Worm (Caenorhabditis elegans) whole organism, late embryonic: Measurements from ENCODE around the gene Y73B6BL.289.

Experiments used
- ahr-1 ChIP-seq: sonication (generic microtip); optimal IDR thresholded peaks from 2 replicates; lab custom pipeline; 2016; ENCODE audit warnings: missing genetic modification characterization, missing compliant biosample characterization
- ama-1 ChIP-seq: fragments of 150-350 bp; optimal IDR thresholded peaks from 2 replicates; lab custom pipeline; 2014
- ceh-30 ChIP-seq: fragments of 150-350 bp; optimal IDR thresholded peaks from 2 replicates; lab custom pipeline; 2014; ENCODE audit warnings: missing biosample characterization, missing genetic modification characterization
- ceh-48 ChIP-seq: sonication (generic microtip); optimal IDR thresholded peaks from 2 replicates; lab custom pipeline; 2016; ENCODE audit warnings: missing genetic modification characterization, inconsistent platforms, missing compliant biosample characterization
- eyg-1 ChIP-seq: sonication (generic microtip); optimal IDR thresholded peaks from 2 replicates; lab custom pipeline; 2016; ENCODE audit warnings: missing genotype, missing genetic modification characterization, missing compliant biosample characterization
- fkh-10 ChIP-seq: fragments of 150-350 bp; optimal IDR thresholded peaks from 2 replicates; lab custom pipeline; 2014; ENCODE audit warnings: missing biosample characterization, missing genetic modification reagents, missing genetic modification characterization
- nhr-11 ChIP-seq: fragments of 150-350 bp; optimal IDR thresholded peaks from 2 replicates; lab custom pipeline; 2014; ENCODE audit warnings: missing biosample characterization, missing genetic modification characterization
- npax-4 ChIP-seq: sonication (generic microtip); optimal IDR thresholded peaks from 2 replicates; lab custom pipeline; 2016; ENCODE audit warnings: missing genetic modification characterization, missing compliant biosample characterization
- pha-4 ChIP-seq: fragments of 150-350 bp; optimal IDR thresholded peaks from 2 replicates; lab custom pipeline; 2018; ENCODE audit warnings: missing biosample characterization, missing genetic modification reagents, missing genetic modification characterization
- tbx-2 ChIP-seq: sonication (generic microtip); optimal IDR thresholded peaks from 2 replicates; lab custom pipeline; 2016; ENCODE audit warnings: missing genetic modification characterization, missing compliant biosample characterization
- tbx-7 ChIP-seq: sonication (generic microtip); optimal IDR thresholded peaks from 2 replicates; lab custom pipeline; 2016; ENCODE audit warnings: missing genotype, missing genetic modification characterization, missing compliant biosample characterization

ce11 chrIV:6328198-6328597 lies 19.1 kb upstream of the Y73B6BL.289 start:
- TF ChIP-seq ama-1 (lab: Kevin White, UChicago) (no peak), fkh-10 (GFP tag; lab: Kevin White, UChicago) (no peak), tbx-2 (no peak), ahr-1 (no peak), ceh-30 (tag; lab: Kevin White, UChicago) (no peak), ceh-48 (tag; lab: Kevin White, UChicago) (no peak), nhr-11 (tag; lab: Kevin White, UChicago) (no peak), pha-4 (no peak), npax-4 (tag; lab: Kevin White, UChicago) (no peak), eyg-1 (tag; lab: Kevin White, UChicago) (no peak), tbx-7 (tag; lab: Kevin White, UChicago) (no peak)
